Worm (Caenorhabditis elegans) whole organism, early embryonic: ENCODE data around the gene K02A2.5.

Source experiments
- B0310.2 ChIP-seq: sonication (generic microtip); optimal IDR thresholded peaks from 2 replicates; lab custom pipeline; 2016; ENCODE audit warnings: mild to moderate bottlenecking, missing genetic modification characterization, missing compliant biosample characterization
- F13C5.2 ChIP-seq: sonication (generic microtip); optimal IDR thresholded peaks from 2 replicates; lab custom pipeline; 2017; ENCODE audit warnings: mild to moderate bottlenecking, missing genetic modification characterization, inconsistent platforms, missing compliant biosample characterization
- aly-1 ChIP-seq: sonication (generic microtip); optimal IDR thresholded peaks from 2 replicates; lab custom pipeline; 2016; ENCODE audit warnings: missing genetic modification characterization, missing compliant biosample characterization
- ama-1 ChIP-seq: fragments of 150-350 bp; optimal IDR thresholded peaks from 2 replicates; lab custom pipeline; 2014
- ceh-13 ChIP-seq: fragments of 200-800 bp; sonication (Bioruptor generic); optimal IDR thresholded peaks from 2 replicates; lab custom pipeline; 2018; ENCODE audit warnings: mild to moderate bottlenecking, missing genetic modification characterization, missing compliant biosample characterization
- ceh-36 ChIP-seq: sonication (generic microtip); optimal IDR thresholded peaks from 2 replicates; lab custom pipeline; 2016; ENCODE audit warnings: missing genetic modification characterization, inconsistent platforms, missing compliant biosample characterization
- ets-7 ChIP-seq: sonication (generic microtip); optimal IDR thresholded peaks from 2 replicates; lab custom pipeline; 2016; ENCODE audit warnings: missing genotype, missing genetic modification characterization, missing compliant biosample characterization
- flt-1 ChIP-seq: fragments of 200-800 bp; sonication (Bioruptor generic); IDR thresholded peaks from 2 replicates; pipeline ENCODE4 v1.3.6; 2022; ENCODE audit warnings: missing genetic modification characterization, missing compliant biosample characterization
- hmbx-1 ChIP-seq: sonication (generic microtip); optimal IDR thresholded peaks from 2 replicates; lab custom pipeline; 2016; ENCODE audit warnings: mild to moderate bottlenecking, missing genetic modification characterization, missing compliant biosample characterization
- hmg-4 ChIP-seq: fragments of 200-800 bp; sonication (Bioruptor generic); optimal IDR thresholded peaks from 2 replicates; lab custom pipeline; 2018; ENCODE audit warnings: mild to moderate bottlenecking, missing genetic modification characterization, missing compliant biosample characterization
- hnd-1 ChIP-seq: sonication (generic microtip); optimal IDR thresholded peaks from 2 replicates; lab custom pipeline; 2016; ENCODE audit warnings: missing genetic modification characterization, missing compliant biosample characterization
- pes-1 ChIP-seq: fragments of 200-800 bp; sonication (Bioruptor generic); IDR thresholded peaks from 2 replicates; pipeline ENCODE4 v1.3.6; 2022; ENCODE audit warnings: missing genetic modification reagents, missing genetic modification characterization, missing compliant biosample characterization
- scrt-1 ChIP-seq: fragments of 200-800 bp; sonication (Bioruptor generic); IDR thresholded peaks from 2 replicates; pipeline ENCODE4 v1.3.6; 2022; ENCODE audit warnings: missing genetic modification characterization, missing compliant biosample characterization
- sea-1 ChIP-seq: fragments of 200-800 bp; sonication (Bioruptor generic); conservative IDR thresholded peaks from 2 replicates; pipeline ENCODE4 v1.3.6; 2022; ENCODE audit warnings: missing genetic modification characterization, missing compliant biosample characterization
- tbx-11 ChIP-seq: fragments of 200-800 bp; sonication (Bioruptor generic); IDR thresholded peaks from 2 replicates; pipeline ENCODE4 v1.3.6; 2022; ENCODE audit warnings: missing genetic modification characterization, missing compliant biosample characterization
- tbx-37 ChIP-seq: fragments of 200-800 bp; sonication (Bioruptor generic); conservative IDR thresholded peaks from 2 replicates; pipeline ENCODE4 v1.3.6; 2022; ENCODE audit warnings: missing genetic modification reagents, missing genetic modification characterization, missing compliant biosample characterization
- tra-4 ChIP-seq: sonication (generic microtip); optimal IDR thresholded peaks from 2 replicates; lab custom pipeline; 2017; ENCODE audit warnings: missing genetic modification characterization, missing compliant biosample characterization

Gene K02A2.5

ce11 chrII:7420157-7420556 is 8.3 kb upstream of the K02A2.5 start:
- no peak for TF ChIP-seq flt-1
- TF ChIP-seq pes-1: no peak
- TF ChIP-seq ama-1: no peak
- no peak for TF ChIP-seq tbx-11 (GFP tag; lab: Robert Waterston, UW)
- TF ChIP-seq hmbx-1 (tag; lab: Kevin White, UChicago): no peak
- TF ChIP-seq sea-1: no peak
- TF ChIP-seq ceh-13: no peak
- no peak for TF ChIP-seq ets-7 (tag; lab: Kevin White, UChicago)
- TF ChIP-seq F13C5.2 (tag; lab: Kevin White, UChicago): no peak

- TF ChIP-seq hmg-4 (GFP tag; lab: Kevin White, UChicago): no peak
These were observed 7.7 kb upstream of the K02A2.5 start for ce11 chrII:7419563-7419962.

- TF ChIP-seq tbx-11 (GFP tag; lab: Robert Waterston, UW) (no peak), hnd-1 (no peak), tbx-37 (GFP tag; lab: Robert Waterston, UW) (no peak), tra-4 (tag; lab: Kevin White, UChicago) (no peak), ceh-36 (tag; lab: Kevin White, UChicago) (no peak), scrt-1 (GFP tag; lab: Robert Waterston, UW) (no peak), F13C5.2 (tag; lab: Kevin White, UChicago) (no peak), flt-1 (no peak), pes-1 (no peak), aly-1 (no peak), B0310.2 (tag; lab: Kevin White, UChicago) (no peak), sea-1 (no peak), ama-1 (no peak)
These were observed 1.9 kb upstream of the K02A2.5 start for ce11 chrII:7413764-7414163.

ce11 chrII:7413275-7413674 is 1.4 kb upstream of the K02A2.5 start:
- no peak for TF ChIP-seq pes-1
- no peak for TF ChIP-seq sea-1
- TF ChIP-seq tbx-11 (GFP tag; lab: Robert Waterston, UW): no peak
- no peak for TF ChIP-seq ets-7 (tag; lab: Kevin White, UChicago)
- no peak for TF ChIP-seq hmg-4 (GFP tag; lab: Kevin White, UChicago)
- no peak for TF ChIP-seq F13C5.2 (tag; lab: Kevin White, UChicago)
- no peak for TF ChIP-seq ceh-13
- no peak for TF ChIP-seq ceh-36 (tag; lab: Kevin White, UChicago)

- TF ChIP-seq tbx-37 (GFP tag; lab: Robert Waterston, UW) (no peak), B0310.2 (tag; lab: Kevin White, UChicago) (no peak), ceh-13 (no peak), flt-1 (no peak)
These were observed 3.6 kb downstream of the K02A2.5 start, which contains the start of gene srd-55 for ce11 chrII:7408192-7408591. Gene srd-55, plus strand, starts transcription at chrII:7408492.

- TF ChIP-seq scrt-1 (GFP tag; lab: Robert Waterston, UW) (no peak), pes-1 (no peak), ets-7 (tag; lab: Kevin White, UChicago) (no peak), tra-4 (tag; lab: Kevin White, UChicago) (no peak), hmbx-1 (tag; lab: Kevin White, UChicago) (no peak), F13C5.2 (tag; lab: Kevin White, UChicago) (no peak), ama-1 (no peak), sea-1 (no peak), tbx-11 (GFP tag; lab: Robert Waterston, UW) (no peak), aly-1 (no peak), tbx-37 (GFP tag; lab: Robert Waterston, UW) (no peak), hmg-4 (GFP tag; lab: Kevin White, UChicago) (no peak), ceh-36 (tag; lab: Kevin White, UChicago) (no peak), flt-1 (no peak), ceh-13 (no peak), hnd-1 (no peak), B0310.2 (tag; lab: Kevin White, UChicago) (no peak)
These were observed 5.4 kb downstream of the K02A2.5 start for ce11 chrII:7406438-7406837.

ce11 chrII:7405262-7405661 is 6.6 kb downstream of the K02A2.5 start:
- TF ChIP-seq sea-1: no peak
- no peak for TF ChIP-seq ama-1
- no peak for TF ChIP-seq B0310.2 (tag; lab: Kevin White, UChicago)
- TF ChIP-seq ceh-36 (tag; lab: Kevin White, UChicago): no peak
- no peak for TF ChIP-seq ceh-13
- TF ChIP-seq ets-7 (tag; lab: Kevin White, UChicago): no peak
- TF ChIP-seq hmbx-1 (tag; lab: Kevin White, UChicago): no peak
- no peak for TF ChIP-seq hnd-1
- no peak for TF ChIP-seq aly-1
- no peak for TF ChIP-seq tra-4 (tag; lab: Kevin White, UChicago)
- no peak for TF ChIP-seq tbx-11 (GFP tag; lab: Robert Waterston, UW)
- TF ChIP-seq scrt-1 (GFP tag; lab: Robert Waterston, UW): no peak
- no peak for TF ChIP-seq pes-1
- TF ChIP-seq flt-1: no peak
- no peak for TF ChIP-seq hmg-4 (GFP tag; lab: Kevin White, UChicago)
- no peak for TF ChIP-seq F13C5.2 (tag; lab: Kevin White, UChicago)
- no peak for TF ChIP-seq tbx-37 (GFP tag; lab: Robert Waterston, UW)

ce11 chrII:7404001-7404400 is 7.8 kb downstream of the K02A2.5 start:
- TF ChIP-seq ceh-13 (no peak), ceh-36 (tag; lab: Kevin White, UChicago) (no peak), aly-1 (no peak), scrt-1 (GFP tag; lab: Robert Waterston, UW) (no peak), hmbx-1 (tag; lab: Kevin White, UChicago) (no peak), flt-1 (no peak), B0310.2 (tag; lab: Kevin White, UChicago) (no peak), tra-4 (tag; lab: Kevin White, UChicago) (no peak), tbx-11 (GFP tag; lab: Robert Waterston, UW) (no peak), ama-1 (no peak), hnd-1 (no peak), tbx-37 (GFP tag; lab: Robert Waterston, UW) (no peak), pes-1 (no peak), F13C5.2 (tag; lab: Kevin White, UChicago) (no peak), hmg-4 (GFP tag; lab: Kevin White, UChicago) (no peak), sea-1 (no peak), ets-7 (tag; lab: Kevin White, UChicago) (no peak)
